Worm (Caenorhabditis elegans) whole organism, L3 larva: Measurements from ENCODE around the gene zhit-2.

Source experiments
- R02D3.7 ChIP-seq: fragments of 150-350 bp; optimal IDR thresholded peaks from 2 replicates; lab custom pipeline; 2014; ENCODE audit warnings: missing biosample characterization, missing genetic modification characterization
- ZK546.5 ChIP-seq: sonication (generic microtip); optimal IDR thresholded peaks from 2 replicates; lab custom pipeline; 2017; ENCODE audit warnings: missing biosample characterization, missing genetic modification characterization
- aly-2 ChIP-seq: fragments of 150-350 bp; optimal IDR thresholded peaks from 2 replicates; lab custom pipeline; 2014; ENCODE audit warnings: missing biosample characterization, missing genetic modification characterization
- ama-1 ChIP-seq: fragments of 150-350 bp; optimal IDR thresholded peaks from 2 replicates; lab custom pipeline; 2018
- ceh-16 ChIP-seq: sonication (generic microtip); optimal IDR thresholded peaks from 2 replicates; lab custom pipeline; 2017; ENCODE audit warnings: missing biosample characterization, missing genetic modification characterization
- ceh-82 ChIP-seq: fragments of 150-350 bp; optimal IDR thresholded peaks from 2 replicates; lab custom pipeline; 2014; ENCODE audit warnings: missing biosample characterization, missing genetic modification characterization
- lin-39 ChIP-seq: fragments of 150-350 bp; optimal IDR thresholded peaks from 2 replicates; lab custom pipeline; 2018; ENCODE audit warnings: missing biosample characterization, missing genetic modification reagents, missing genetic modification characterization
- nfya-1 ChIP-seq: sonication (generic microtip); optimal IDR thresholded peaks from 2 replicates; lab custom pipeline; 2017; ENCODE audit warnings: missing genetic modification characterization, mild to moderate bottlenecking, missing compliant biosample characterization, antibody characterized with exemption, moderate library complexity; ENCODE audit not compliant: insufficient read depth
- nhr-25 ChIP-seq: sonication (generic microtip); optimal IDR thresholded peaks from 2 replicates; lab custom pipeline; 2017; ENCODE audit warnings: missing biosample characterization, missing genetic modification characterization
- nhr-77 ChIP-seq: fragments of 150-350 bp; optimal IDR thresholded peaks from 2 replicates; lab custom pipeline; 2014; ENCODE audit warnings: missing biosample characterization, missing genetic modification characterization
- pha-4 ChIP-seq: fragments of 150-350 bp; optimal IDR thresholded peaks from 2 replicates; lab custom pipeline; 2014; ENCODE audit warnings: missing biosample characterization, missing genetic modification reagents, missing genetic modification characterization
- tbx-2 ChIP-seq: sonication (generic microtip); optimal IDR thresholded peaks from 2 replicates; lab custom pipeline; 2016; ENCODE audit warnings: mild to moderate bottlenecking, missing genetic modification characterization, missing compliant biosample characterization
- unc-39 ChIP-seq: sonication (generic microtip); optimal IDR thresholded peaks from 4 replicates; lab custom pipeline; 2017; ENCODE audit warnings: missing biosample characterization, missing genetic modification characterization
- unc-62 ChIP-seq: fragments of 150-350 bp; sonication (generic microtip); optimal IDR thresholded peaks from 4 replicates; lab custom pipeline; 2014; ENCODE audit warnings: missing biosample characterization, missing genetic modification reagents, missing genetic modification characterization

DNA sequence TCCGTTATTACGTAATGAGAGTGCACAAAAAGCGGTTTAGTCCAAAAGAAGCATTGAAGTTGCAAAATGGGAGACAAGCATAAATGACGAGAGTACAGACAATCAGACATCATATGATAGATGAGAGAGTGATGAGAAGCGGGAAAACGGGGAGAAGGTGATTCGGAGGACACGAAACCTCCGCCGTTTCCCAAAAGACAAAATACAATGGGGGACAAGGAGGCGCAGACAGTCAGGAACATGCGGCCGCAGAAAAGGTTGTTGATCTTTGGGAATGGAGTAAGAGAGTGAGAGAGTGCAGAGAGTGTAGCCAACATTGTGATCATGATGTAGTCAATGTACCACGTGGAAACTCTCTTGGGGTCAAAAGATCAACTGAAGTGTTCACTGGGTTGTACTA is 6.5 kb downstream of the zhit-2 start:
- TF ChIP-seq nfya-1 (tag; lab: Kevin White, UChicago), result peak; percentile 91
- TF ChIP-seq unc-39 (tag; lab: Kevin White, UChicago), result no peak
- TF ChIP-seq unc-62 (GFP tag; lab: Kevin White, UChicago), result peak; percentile 85
- TF ChIP-seq aly-2 (tag; lab: Kevin White, UChicago), result no peak
- peak; percentile 89 for TF ChIP-seq lin-39 (tag; lab: Kevin White, UChicago)
- no peak for TF ChIP-seq ZK546.5
- no peak for TF ChIP-seq ama-1 (lab: Kevin White, UChicago)
- TF ChIP-seq nhr-25 (tag; lab: Kevin White, UChicago), result peak; percentile 97
- TF ChIP-seq R02D3.7 (tag; lab: Kevin White, UChicago), result peak; percentile 69
- peak; percentile 99 for TF ChIP-seq pha-4 (tag; lab: Kevin White, UChicago)
- TF ChIP-seq ceh-82 (tag; lab: Kevin White, UChicago), result no peak
- peak; percentile 49 for TF ChIP-seq nhr-77 (tag; lab: Kevin White, UChicago)
- TF ChIP-seq ceh-16 (tag; lab: Kevin White, UChicago), result no peak
- peak; percentile 76 for TF ChIP-seq tbx-2 (tag; lab: Kevin White, UChicago)
